Fruit fly (Drosophila melanogaster) whole organism, embryonic: ENCODE results near the gene CG7164.

Source experiments
- Bdp1 ChIP-seq: fragments of 200-800 bp; sonication (Bioruptor generic); optimal IDR thresholded peaks from 3 replicates; lab custom pipeline; 2016; ENCODE audit warnings: missing biosample characterization, missing genetic modification characterization
- Bgb ChIP-seq: fragments of 200-800 bp; sonication (Bioruptor generic); IDR thresholded peaks from 2 replicates; pipeline ENCODE4 v1.3.6; 2022; ENCODE audit warnings: missing biosample characterization, missing genetic modification characterization; ENCODE audit not compliant: partially characterized antibody
- Blimp-1 ChIP-seq: fragments of 200-800 bp; sonication (Bioruptor generic); optimal IDR thresholded peaks from 3 replicates; lab custom pipeline; 2018; ENCODE audit warnings: missing biosample characterization, missing genetic modification characterization, mild to moderate bottlenecking, moderate library complexity, missing genetic modification reagents
- C15 ChIP-seq: fragments of 200-800 bp; sonication (Bioruptor generic); IDR thresholded peaks from 3 replicates; pipeline ENCODE4 v1.3.6; 2022; ENCODE audit warnings: missing biosample characterization, missing genetic modification characterization
- CG10209 ChIP-seq: fragments of 200-800 bp; sonication (Bioruptor generic); optimal IDR thresholded peaks from 3 replicates; lab custom pipeline; 2017; ENCODE audit warnings: missing biosample characterization, mild to moderate bottlenecking, missing genetic modification characterization, missing genetic modification reagents
- CG10959 ChIP-seq: fragments of 200-800 bp; sonication (Bioruptor generic); IDR thresholded peaks from 2 replicates; pipeline ENCODE4 v1.3.6; 2022; ENCODE audit warnings: missing biosample characterization, missing genetic modification characterization
- CG12942 ChIP-seq: fragments of 200-800 bp; sonication (Bioruptor generic); optimal IDR thresholded peaks from 3 replicates; lab custom pipeline; 2016; ENCODE audit warnings: missing biosample characterization, missing genetic modification characterization
- CG15011 ChIP-seq: fragments of 200-800 bp; sonication (Bioruptor generic); optimal IDR thresholded peaks from 3 replicates; lab custom pipeline; 2018; ENCODE audit warnings: missing biosample characterization, mild to moderate bottlenecking, missing genetic modification characterization
- CG1529 ChIP-seq: fragments of 200-800 bp; sonication (Bioruptor generic); optimal IDR thresholded peaks from 3 replicates; lab custom pipeline; 2018; ENCODE audit warnings: missing biosample characterization, missing genetic modification characterization
- CG16813 ChIP-seq: fragments of 200-800 bp; sonication (Bioruptor generic); IDR thresholded peaks from 3 replicates; pipeline ENCODE4 v1.3.6; 2022; ENCODE audit warnings: missing biosample characterization, missing genetic modification characterization; ENCODE audit not compliant: partially characterized antibody
- CG17829 ChIP-seq: fragments of 200-800 bp; optimal IDR thresholded peaks from 2 replicates; lab custom pipeline; 2019; ENCODE audit warnings: missing biosample characterization, mild to moderate bottlenecking, missing genetic modification characterization, moderate library complexity
- CG18262 ChIP-seq: fragments of 200-800 bp; optimal IDR thresholded peaks from 3 replicates; lab custom pipeline; 2019; ENCODE audit warnings: missing biosample characterization, mild to moderate bottlenecking, missing genetic modification characterization, moderate library complexity
- CG18476 ChIP-seq: fragments of 200-800 bp; sonication (Bioruptor generic); optimal IDR thresholded peaks from 2 replicates; lab custom pipeline; 2016; ENCODE audit warnings: missing biosample characterization, mild to moderate bottlenecking, missing genetic modification characterization
- CG18599 ChIP-seq: fragments of 200-800 bp; sonication (Bioruptor generic); optimal IDR thresholded peaks from 3 replicates; lab custom pipeline; 2017; ENCODE audit warnings: missing biosample characterization, missing genetic modification characterization, mild to moderate bottlenecking, moderate library complexity, missing genetic modification reagents
- CG3163 ChIP-seq: fragments of 200-800 bp; sonication (Bioruptor generic); optimal IDR thresholded peaks from 3 replicates; lab custom pipeline; 2016; ENCODE audit warnings: missing biosample characterization, missing genetic modification characterization
- CG33213 ChIP-seq: fragments of 200-800 bp; sonication (Bioruptor generic); optimal IDR thresholded peaks from 3 replicates; lab custom pipeline; 2016; ENCODE audit warnings: missing biosample characterization, missing genetic modification characterization
- CG7271 ChIP-seq: fragments of 200-800 bp; sonication (Bioruptor generic); optimal IDR thresholded peaks from 2 replicates; lab custom pipeline; 2018; ENCODE audit warnings: missing biosample characterization, mild to moderate bottlenecking, missing genetic modification characterization, moderate library complexity
- CG7786 ChIP-seq: fragments of 200-800 bp; sonication (Bioruptor generic); optimal IDR thresholded peaks from 2 replicates; lab custom pipeline; 2016; ENCODE audit warnings: missing biosample characterization, missing genetic modification characterization
- CG7928 ChIP-seq: fragments of 200-800 bp; sonication (Bioruptor generic); optimal IDR thresholded peaks from 2 replicates; lab custom pipeline; 2017; ENCODE audit warnings: missing biosample characterization, mild to moderate bottlenecking, missing genetic modification characterization
- CG8388 ChIP-seq: fragments of 200-800 bp; sonication (Bioruptor generic); optimal IDR thresholded peaks from 2 replicates; lab custom pipeline; 2019; ENCODE audit warnings: missing biosample characterization, mild to moderate bottlenecking, missing genetic modification characterization, moderate library complexity
- Dip2 ChIP-seq: fragments of 200-800 bp; sonication (Bioruptor generic); IDR thresholded peaks from 2 replicates; pipeline ENCODE4 v1.3.6; 2022; ENCODE audit warnings: missing biosample characterization, missing genetic modification characterization
- Dll ChIP-seq: fragments of 200-800 bp; sonication (Bioruptor generic); IDR thresholded peaks from 4 replicates; pipeline ENCODE4 v1.3.6; 2022; ENCODE audit warnings: missing biosample characterization, missing genetic modification characterization; ENCODE audit not compliant: partially characterized antibody
- Gsc ChIP-seq: fragments of 200-800 bp; sonication (Bioruptor generic); IDR thresholded peaks from 2 replicates; pipeline ENCODE4 v1.3.6; 2022; ENCODE audit warnings: missing biosample characterization, missing genetic modification characterization
- HLH54F ChIP-seq: fragments of 200-800 bp; sonication (Bioruptor generic); optimal IDR thresholded peaks from 3 replicates; lab custom pipeline; 2016; ENCODE audit warnings: missing biosample characterization, missing genetic modification characterization
- Neu2 ChIP-seq: fragments of 200-800 bp; sonication (Bioruptor generic); optimal IDR thresholded peaks from 3 replicates; lab custom pipeline; 2016; ENCODE audit warnings: missing biosample characterization, missing genetic modification characterization, borderline replicate concordance
- Nf-YC ChIP-seq: fragments of 200-800 bp; optimal IDR thresholded peaks from 3 replicates; lab custom pipeline; 2019; ENCODE audit warnings: missing biosample characterization, mild to moderate bottlenecking, missing genetic modification characterization, moderate library complexity
- ab ChIP-seq: fragments of 200-800 bp; sonication (Bioruptor generic); optimal IDR thresholded peaks from 2 replicates; lab custom pipeline; 2016; ENCODE audit warnings: missing biosample characterization, missing genetic modification characterization
- ap ChIP-seq: fragments of 200-800 bp; sonication (Bioruptor generic); IDR thresholded peaks from 2 replicates; pipeline ENCODE4 v1.3.6; 2022; ENCODE audit warnings: missing biosample characterization, missing genetic modification characterization
- az2 ChIP-seq: fragments of 200-800 bp; sonication (Bioruptor generic); optimal IDR thresholded peaks from 3 replicates; lab custom pipeline; 2016; ENCODE audit warnings: missing biosample characterization, missing genetic modification characterization
- bowl ChIP-seq: fragments of 200-800 bp; sonication (Bioruptor generic); IDR thresholded peaks from 2 replicates; pipeline ENCODE4 v1.3.6; 2022; ENCODE audit warnings: missing biosample characterization, missing genetic modification characterization
- chinmo ChIP-seq: fragments of 200-800 bp; sonication (Bioruptor generic); IDR thresholded peaks from 4 replicates; pipeline ENCODE4 v1.3.6; 2022; ENCODE audit warnings: missing biosample characterization, missing genetic modification characterization; ENCODE audit not compliant: partially characterized antibody
- da ChIP-seq: fragments of 200-800 bp; sonication (Bioruptor generic); optimal IDR thresholded peaks from 2 replicates; lab custom pipeline; 2016; ENCODE audit warnings: missing biosample characterization, missing genetic modification characterization
- ems ChIP-seq: fragments of 200-800 bp; sonication (Bioruptor generic); optimal IDR thresholded peaks from 3 replicates; lab custom pipeline; 2016; ENCODE audit warnings: missing biosample characterization, missing genetic modification characterization
- exex ChIP-seq: fragments of 200-800 bp; sonication (Bioruptor generic); optimal IDR thresholded peaks from 4 replicates; lab custom pipeline; 2018; ENCODE audit warnings: missing biosample characterization, mild to moderate bottlenecking, missing genetic modification characterization, moderate library complexity
- gem ChIP-seq: fragments of 200-800 bp; sonication (Bioruptor generic); optimal IDR thresholded peaks from 2 replicates; lab custom pipeline; 2019; ENCODE audit warnings: missing biosample characterization, mild to moderate bottlenecking, missing genetic modification characterization, moderate library complexity
- ham ChIP-seq: fragments of 200-800 bp; sonication (Bioruptor generic); IDR thresholded peaks from 2 replicates; pipeline ENCODE4 v1.3.6; 2022; ENCODE audit warnings: missing biosample characterization, missing genetic modification characterization
- jumu ChIP-seq: fragments of 200-800 bp; sonication (Bioruptor generic); optimal IDR thresholded peaks from 3 replicates; lab custom pipeline; 2016; ENCODE audit warnings: missing biosample characterization, missing genetic modification characterization
- mam ChIP-seq: fragments of 200-800 bp; sonication (Bioruptor generic); optimal IDR thresholded peaks from 3 replicates; lab custom pipeline; 2016; ENCODE audit warnings: missing biosample characterization, missing genetic modification characterization
- nau ChIP-seq: fragments of 200-800 bp; sonication (Bioruptor generic); optimal IDR thresholded peaks from 3 replicates; lab custom pipeline; 2017; ENCODE audit warnings: missing biosample characterization, mild to moderate bottlenecking, missing genetic modification characterization, missing genetic modification reagents
- nerfin-2 ChIP-seq: fragments of 200-800 bp; sonication (Bioruptor generic); IDR thresholded peaks from 2 replicates; pipeline ENCODE4 v1.3.6; 2022; ENCODE audit warnings: missing biosample characterization, missing genetic modification characterization; ENCODE audit not compliant: partially characterized antibody
- odd ChIP-seq: fragments of 200-800 bp; sonication (Bioruptor generic); optimal IDR thresholded peaks from 2 replicates; lab custom pipeline; 2017; ENCODE audit warnings: missing biosample characterization, mild to moderate bottlenecking, missing genetic modification characterization
- prd ChIP-seq, 3 experiments: fragments of >200 bp in 2 of 3; fragments of 200-800 bp in 1 of 3; sonication (Bioruptor generic) in 1 of 3; optimal IDR thresholded peaks in 2 of 3; IDR thresholded peaks in 1 of 3; 2 replicates in 2 of 3; 3 replicates in 1 of 3; pipeline versions ENCODE4 v1.3.6 to Lab custom; 2017 to 2022; ENCODE audit warnings: missing biosample characterization in 1 of 3, missing genetic modification characterization in 1 of 3
- rib ChIP-seq: fragments of 200-800 bp; sonication (Bioruptor generic); IDR thresholded peaks from 2 replicates; pipeline ENCODE4 v1.3.6; 2022; ENCODE audit warnings: missing biosample characterization, missing genetic modification characterization
- sens-2 ChIP-seq: fragments of 200-800 bp; sonication (Bioruptor generic); IDR thresholded peaks from 2 replicates; pipeline ENCODE4 v1.3.6; 2022; ENCODE audit warnings: missing biosample characterization, missing genetic modification characterization
- wdn ChIP-seq: fragments of 200-800 bp; sonication (Bioruptor generic); IDR thresholded peaks from 2 replicates; pipeline ENCODE4 v1.3.6; 2022; ENCODE audit warnings: missing biosample characterization, missing genetic modification characterization
- wek ChIP-seq: fragments of 200-800 bp; sonication (Bioruptor generic); optimal IDR thresholded peaks from 3 replicates; lab custom pipeline; 2018; ENCODE audit warnings: missing biosample characterization, mild to moderate bottlenecking, missing genetic modification characterization, moderate library complexity
- zen ChIP-seq: fragments of 200-800 bp; sonication (Bioruptor generic); optimal IDR thresholded peaks from 3 replicates; lab custom pipeline; 2018; ENCODE audit warnings: missing biosample characterization, mild to moderate bottlenecking, missing genetic modification characterization, moderate library complexity
- zen2 ChIP-seq: fragments of 200-800 bp; sonication (Bioruptor generic); IDR thresholded peaks from 3 replicates; pipeline ENCODE4 v1.3.6; 2022; ENCODE audit warnings: missing biosample characterization, missing genetic modification characterization; ENCODE audit not compliant: partially characterized antibody

CG7164 gene

DNA sequence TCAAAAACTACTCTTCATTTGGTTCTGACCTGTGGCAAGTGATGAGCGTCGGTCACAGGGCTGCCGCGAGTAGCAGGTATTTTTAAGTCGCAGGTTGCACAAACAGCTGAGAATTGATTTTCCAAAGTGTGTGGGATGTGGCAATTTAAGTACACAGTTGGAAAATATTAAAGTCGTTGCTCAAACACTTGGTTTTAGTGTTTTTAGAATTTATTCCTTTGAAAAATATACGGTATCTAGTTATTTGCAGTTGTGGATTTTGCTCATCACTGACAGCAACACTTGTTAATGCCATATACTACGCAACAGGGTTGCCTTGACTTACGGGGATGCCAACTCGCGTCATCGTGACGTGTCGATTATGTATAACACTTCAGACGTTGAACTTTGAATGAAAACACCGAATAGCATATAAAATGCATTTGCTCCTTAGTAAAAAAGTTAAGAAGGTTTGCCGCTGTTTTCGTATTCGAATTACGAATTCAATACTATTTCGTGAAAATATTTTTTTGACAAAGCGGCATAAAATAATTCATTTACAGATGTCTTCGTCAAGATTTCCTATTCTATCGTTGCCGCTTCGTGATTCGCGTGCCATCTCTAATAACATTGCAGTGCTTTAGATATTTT is 18.7 kb downstream of the CG7164 start, which contains the start of the genes Herp and r2d2 (continued):
- TF ChIP-seq CG15011 (GFP tag; lab: Kevin White, UChicago) (peak; percentile 76), CG18476 (GFP tag; lab: Kevin White, UChicago) (peak; percentile 73), bowl (peak; percentile 66), Gsc (GFP tag; lab: Robert Waterston, UW) (no peak; the same call in 1 of the 2 replicates), CG3163 (GFP tag; lab: Kevin White, UChicago) (peak; percentile 82), CG17829 (tag; lab: Kevin White, UChicago) (peak; percentile 89), az2 (GFP tag; lab: Kevin White, UChicago) (peak; percentile 89), Blimp-1 (GFP tag; lab: Kevin White, UChicago) (peak; percentile 75), exex (tag; lab: Kevin White, UChicago) (peak; percentile 65), chinmo (GFP tag; lab: Robert Waterston, UW) (no peak), CG33213 (GFP tag; lab: Kevin White, UChicago) (peak; percentile 91), CG18262 (peak; percentile 88), Neu2 (GFP tag; lab: Kevin White, UChicago) (peak; percentile 72), CG8388 (GFP tag; lab: Kevin White, UChicago) (peak; percentile 73), Dip2 (GFP tag; lab: Robert Waterston, UW) (no peak), CG1529 (peak; percentile 52), Bgb (peak; percentile 77), odd (peak; percentile 80), da (GFP tag; lab: Kevin White, UChicago) (peak; percentile 83), Nf-YC (peak; percentile 87), CG10209 (peak; percentile 88), jumu (peak; percentile 94), CG10959 (GFP tag; lab: Robert Waterston, UW) (peak; percentile 80), CG18599 (peak; percentile 94), CG7786 (peak; percentile 95), nerfin-2 (GFP tag; lab: Robert Waterston, UW) (no peak), prd (optimal IDR thresholded peaks at IDR 0.05; lab: Kevin White, UChicago) (no peak), prd (GFP tag; IDR thresholded peaks at IDR 0.05; lab: Robert Waterston, UW) (peak; percentile 92), HLH54F (GFP tag; lab: Kevin White, UChicago) (peak; percentile 95), CG7271 (tag; lab: Kevin White, UChicago) (peak; percentile 62), ab (peak; percentile 73), sens-2 (GFP tag; lab: Robert Waterston, UW) (peak; percentile 43; the same call in 1 of the 2 replicates), mam (GFP tag; lab: Kevin White, UChicago) (peak; percentile 96), wdn (GFP tag; lab: Robert Waterston, UW) (peak; percentile 80; the same call in 1 of the 2 replicates), ap (GFP tag; lab: Robert Waterston, UW) (peak; percentile 55; the same call in 1 of the 2 replicates), zen (tag; lab: Kevin White, UChicago) (peak; percentile 87), rib (GFP tag; lab: Robert Waterston, UW) (peak; percentile 86), wek (GFP tag; lab: Kevin White, UChicago) (peak; percentile 72), gem (tag; lab: Kevin White, UChicago) (peak; percentile 93), zen2 (peak; percentile 47; the same call in 1 of the 3 replicates), ems (GFP tag; lab: Kevin White, UChicago) (peak; percentile 91), Dll (peak; percentile 93), C15 (GFP tag; lab: Robert Waterston, UW) (peak; percentile 83; the same call in 2 of the 3 replicates), CG12942 (peak; percentile 91), CG7928 (GFP tag; lab: Kevin White, UChicago) (peak; percentile 79), nau (GFP tag; lab: Kevin White, UChicago) (peak; percentile 84), CG16813 (GFP tag; lab: Robert Waterston, UW) (peak; percentile 79), ham (GFP tag; lab: Robert Waterston, UW) (peak; percentile 65), Bdp1 (GFP tag; lab: Kevin White, UChicago) (peak; percentile 68)
